Fruit fly (Drosophila melanogaster) whole organism, embryonic: ENCODE results near the gene Sgp.

Experiments used
- CG10543 ChIP-seq: fragments of 200-800 bp; sonication (Bioruptor generic); optimal IDR thresholded peaks from 3 replicates; lab custom pipeline; 2017; ENCODE audit warnings: missing biosample characterization, mild to moderate bottlenecking, missing genetic modification characterization, moderate library complexity
- CG11398 ChIP-seq: fragments of 200-800 bp; sonication (Bioruptor generic); optimal IDR thresholded peaks from 2 replicates; lab custom pipeline; 2016; ENCODE audit warnings: missing biosample characterization, missing genetic modification characterization
- CG11504 ChIP-seq: fragments of 200-800 bp; sonication (Bioruptor generic); optimal IDR thresholded peaks from 3 replicates; lab custom pipeline; 2019; ENCODE audit warnings: missing biosample characterization, mild to moderate bottlenecking, missing genetic modification characterization, moderate library complexity
- CG11723 ChIP-seq: fragments of 200-800 bp; sonication (Bioruptor generic); optimal IDR thresholded peaks from 2 replicates; lab custom pipeline; 2017; ENCODE audit warnings: missing biosample characterization, mild to moderate bottlenecking, missing genetic modification characterization
- CG12391 ChIP-seq: fragments of 200-800 bp; sonication (Bioruptor generic); optimal IDR thresholded peaks from 3 replicates; lab custom pipeline; 2018; ENCODE audit warnings: missing biosample characterization, mild to moderate bottlenecking, missing genetic modification characterization, moderate library complexity
- CG1602 ChIP-seq: fragments of 200-800 bp; sonication (Bioruptor generic); optimal IDR thresholded peaks from 3 replicates; lab custom pipeline; 2016; ENCODE audit warnings: missing biosample characterization, missing genetic modification characterization
- CG1603 ChIP-seq: fragments of 200-800 bp; sonication (Bioruptor generic); optimal IDR thresholded peaks from 2 replicates; lab custom pipeline; 2019; ENCODE audit warnings: missing biosample characterization, mild to moderate bottlenecking, missing genetic modification characterization, moderate library complexity
- CG16863 ChIP-seq: fragments of 200-800 bp; sonication (Bioruptor generic); optimal IDR thresholded peaks from 3 replicates; lab custom pipeline; 2016; ENCODE audit warnings: missing biosample characterization, missing genetic modification characterization
- CG18599 ChIP-seq: fragments of 200-800 bp; sonication (Bioruptor generic); optimal IDR thresholded peaks from 3 replicates; lab custom pipeline; 2017; ENCODE audit warnings: missing biosample characterization, missing genetic modification characterization, mild to moderate bottlenecking, moderate library complexity, missing genetic modification reagents
- CG2120 ChIP-seq: fragments of 200-800 bp; sonication (Bioruptor generic); optimal IDR thresholded peaks from 3 replicates; lab custom pipeline; 2016; ENCODE audit warnings: missing biosample characterization, missing genetic modification characterization
- CG30403 ChIP-seq: fragments of 200-800 bp; sonication (Bioruptor generic); optimal IDR thresholded peaks from 3 replicates; lab custom pipeline; 2016; ENCODE audit warnings: missing biosample characterization, missing genetic modification characterization
- CG3163 ChIP-seq: fragments of 200-800 bp; sonication (Bioruptor generic); optimal IDR thresholded peaks from 3 replicates; lab custom pipeline; 2016; ENCODE audit warnings: missing biosample characterization, missing genetic modification characterization
- CG3726 ChIP-seq: fragments of 200-800 bp; sonication (Bioruptor generic); IDR thresholded peaks from 3 replicates; pipeline ENCODE4, ENCODE4 v1.3.6; 2022; ENCODE audit warnings: missing biosample characterization, missing genetic modification characterization
- CG7963 ChIP-seq: fragments of 200-800 bp; sonication (Bioruptor generic); IDR thresholded peaks from 3 replicates; pipeline ENCODE4 v1.3.6; 2022; ENCODE audit warnings: missing biosample characterization, missing genetic modification characterization; ENCODE audit not compliant: partially characterized antibody
- Chrac-16 ChIP-seq: fragments of 200-800 bp; sonication (Bioruptor generic); optimal IDR thresholded peaks from 3 replicates; lab custom pipeline; 2016; ENCODE audit warnings: missing biosample characterization, missing genetic modification characterization
- CrebB ChIP-seq: fragments of 200-800 bp; sonication (Bioruptor generic); optimal IDR thresholded peaks from 3 replicates; lab custom pipeline; 2018; ENCODE audit warnings: missing biosample characterization, mild to moderate bottlenecking, missing genetic modification characterization
- D19A ChIP-seq: fragments of 200-800 bp; optimal IDR thresholded peaks from 3 replicates; lab custom pipeline; 2019; ENCODE audit warnings: missing biosample characterization, mild to moderate bottlenecking, missing genetic modification characterization, moderate library complexity
- Dip3 ChIP-seq: fragments of 200-800 bp; sonication (Bioruptor generic); optimal IDR thresholded peaks from 3 replicates; lab custom pipeline; 2016; ENCODE audit warnings: missing biosample characterization, missing genetic modification characterization
- Eip74EF ChIP-seq, 2 experiments: fragments of 200-800 bp in 1 of 2; fragments of >200 bp in 1 of 2; sonication (Bioruptor generic) in 1 of 2; optimal IDR thresholded peaks; 2 replicates each; lab custom pipeline; 2017 to 2019; ENCODE audit warnings: missing biosample characterization in 2 of 2, missing genetic modification characterization in 2 of 2, mild to moderate bottlenecking in 1 of 2, moderate library complexity in 1 of 2
- Ets65A ChIP-seq: fragments of 200-800 bp; sonication (Bioruptor generic); peaks from one replicate; lab custom pipeline; 2016; ENCODE audit warnings: missing biosample characterization, missing genetic modification characterization
- HLH4C ChIP-seq: fragments of 200-800 bp; sonication (Bioruptor generic); IDR thresholded peaks from 3 replicates; pipeline ENCODE4 v1.3.6; 2022; ENCODE audit warnings: missing biosample characterization, missing genetic modification characterization; ENCODE audit not compliant: partially characterized antibody
- Med ChIP-seq: fragments of 200-800 bp; sonication (Bioruptor generic); peaks from one replicate; lab custom pipeline; 2016; ENCODE audit warnings: missing biosample characterization, missing genetic modification characterization, mild to moderate bottlenecking, inconsistent platforms, moderate library complexity
- NC2α ChIP-seq: fragments of 200-800 bp; sonication (Bioruptor generic); optimal IDR thresholded peaks from 2 replicates; lab custom pipeline; 2016; ENCODE audit warnings: missing biosample characterization, missing genetic modification characterization
- Oli ChIP-seq: fragments of 200-800 bp; sonication (Bioruptor generic); optimal IDR thresholded peaks from 2 replicates; lab custom pipeline; 2018; ENCODE audit warnings: missing biosample characterization, mild to moderate bottlenecking, missing genetic modification characterization, moderate library complexity
- Ravus ChIP-seq: fragments of 200-800 bp; sonication (Bioruptor generic); IDR thresholded peaks from 2 replicates; pipeline ENCODE4 v1.3.6; 2022; ENCODE audit warnings: missing biosample characterization, missing genetic modification characterization
- Six4 ChIP-seq: fragments of 200-800 bp; sonication (Bioruptor generic); optimal IDR thresholded peaks from 2 replicates; lab custom pipeline; 2016; ENCODE audit warnings: missing biosample characterization, missing genetic modification characterization
- Trl ChIP-seq, 3 experiments: fragments of >200 bp in 2 of 3; fragments of 200-800 bp in 1 of 3; sonication (Bioruptor generic) in 1 of 3; optimal IDR thresholded peaks; 2 replicates in 1 of 3; 3 replicates in 2 of 3; lab custom pipeline; 2016 to 2017; ENCODE audit warnings: missing biosample characterization in 1 of 3, missing genetic modification characterization in 1 of 3
- YL-1 ChIP-seq: fragments of 200-800 bp; sonication (Bioruptor generic); optimal IDR thresholded peaks from 3 replicates; lab custom pipeline; 2017; ENCODE audit warnings: missing biosample characterization, mild to moderate bottlenecking, missing genetic modification characterization
- bab2 ChIP-seq: fragments of 200-800 bp; sonication (Bioruptor generic); optimal IDR thresholded peaks from 2 replicates; lab custom pipeline; 2016; ENCODE audit warnings: missing biosample characterization, missing genetic modification characterization
- crc ChIP-seq: fragments of 200-800 bp; sonication (Bioruptor generic); optimal IDR thresholded peaks from 2 replicates; lab custom pipeline; 2016; ENCODE audit warnings: missing biosample characterization, missing genetic modification characterization
- croc ChIP-seq: fragments of 200-800 bp; sonication (Bioruptor generic); conservative IDR thresholded peaks from 3 replicates; pipeline ENCODE4 v1.3.6; 2022; ENCODE audit warnings: missing biosample characterization, missing genetic modification characterization
- eve ChIP-seq, 2 experiments: fragments of >200 bp; optimal IDR thresholded peaks; 2 replicates each; lab custom pipeline; 2017; ENCODE audit warnings: missing biosample characterization in 2 of 2, missing genetic modification characterization in 2 of 2
- gce ChIP-seq: fragments of 200-800 bp; sonication (Bioruptor generic); IDR thresholded peaks from 3 replicates; pipeline ENCODE4 v1.3.6; 2022; ENCODE audit warnings: missing biosample characterization, missing genetic modification characterization
- gcm2 ChIP-seq: fragments of 200-800 bp; sonication (Bioruptor generic); optimal IDR thresholded peaks from 2 replicates; lab custom pipeline; 2016; ENCODE audit warnings: missing biosample characterization, missing genetic modification characterization
- ham ChIP-seq: fragments of 200-800 bp; sonication (Bioruptor generic); IDR thresholded peaks from 2 replicates; pipeline ENCODE4 v1.3.6; 2022; ENCODE audit warnings: missing biosample characterization, missing genetic modification characterization
- jumu ChIP-seq: fragments of 200-800 bp; sonication (Bioruptor generic); optimal IDR thresholded peaks from 3 replicates; lab custom pipeline; 2016; ENCODE audit warnings: missing biosample characterization, missing genetic modification characterization
- kah ChIP-seq: fragments of 200-800 bp; sonication (Bioruptor generic); optimal IDR thresholded peaks from 2 replicates; lab custom pipeline; 2018; ENCODE audit warnings: missing biosample characterization, mild to moderate bottlenecking, missing genetic modification characterization
- lilli ChIP-seq: fragments of 200-800 bp; sonication (Bioruptor generic); optimal IDR thresholded peaks from 3 replicates; lab custom pipeline; 2016; ENCODE audit warnings: missing biosample characterization, missing genetic modification characterization
- lola ChIP-seq, 3 experiments: fragments of >200 bp in 2 of 3; fragments of 200-800 bp in 1 of 3; sonication (Bioruptor generic) in 1 of 3; optimal IDR thresholded peaks; 2 replicates each; lab custom pipeline; 2017 to 2019; ENCODE audit warnings: missing biosample characterization in 3 of 3, missing genetic modification characterization in 3 of 3, mild to moderate bottlenecking in 1 of 3, moderate library complexity in 1 of 3
- nmo ChIP-seq: fragments of 200-800 bp; sonication (Bioruptor generic); optimal IDR thresholded peaks from 2 replicates; lab custom pipeline; 2018; ENCODE audit warnings: missing biosample characterization, mild to moderate bottlenecking, missing genetic modification characterization, moderate library complexity
- onecut ChIP-seq: fragments of 200-800 bp; sonication (Bioruptor generic); IDR thresholded peaks from 2 replicates; pipeline ENCODE4 v1.3.6; 2022; ENCODE audit warnings: missing biosample characterization, missing genetic modification characterization
- pnt ChIP-seq: fragments of 200-800 bp; sonication (Bioruptor generic); optimal IDR thresholded peaks from 3 replicates; lab custom pipeline; 2016; ENCODE audit warnings: missing biosample characterization, missing genetic modification characterization
- sim ChIP-seq: fragments of 200-800 bp; sonication (Bioruptor generic); IDR thresholded peaks from 2 replicates; pipeline ENCODE4 v1.3.6; 2022; ENCODE audit warnings: missing biosample characterization, missing genetic modification characterization
- tap ChIP-seq: fragments of 200-800 bp; optimal IDR thresholded peaks from 3 replicates; lab custom pipeline; 2019; ENCODE audit warnings: missing biosample characterization, mild to moderate bottlenecking, missing genetic modification characterization, moderate library complexity
- tgo ChIP-seq: fragments of 200-800 bp; sonication (Bioruptor generic); IDR thresholded peaks from 3 replicates; pipeline ENCODE4 v1.3.6; 2022; ENCODE audit warnings: missing biosample characterization, missing genetic modification characterization
- trem ChIP-seq: fragments of 200-800 bp; optimal IDR thresholded peaks from 3 replicates; lab custom pipeline; 2019; ENCODE audit warnings: missing biosample characterization, mild to moderate bottlenecking, missing genetic modification characterization, moderate library complexity
- zen ChIP-seq: fragments of 200-800 bp; sonication (Bioruptor generic); optimal IDR thresholded peaks from 3 replicates; lab custom pipeline; 2018; ENCODE audit warnings: missing biosample characterization, mild to moderate bottlenecking, missing genetic modification characterization, moderate library complexity
- zfh1 ChIP-seq: fragments of 200-800 bp; sonication (Bioruptor generic); IDR thresholded peaks from 3 replicates; pipeline ENCODE4 v1.3.6; 2022; ENCODE audit warnings: missing biosample characterization, missing genetic modification characterization

Sgp gene

DNA sequence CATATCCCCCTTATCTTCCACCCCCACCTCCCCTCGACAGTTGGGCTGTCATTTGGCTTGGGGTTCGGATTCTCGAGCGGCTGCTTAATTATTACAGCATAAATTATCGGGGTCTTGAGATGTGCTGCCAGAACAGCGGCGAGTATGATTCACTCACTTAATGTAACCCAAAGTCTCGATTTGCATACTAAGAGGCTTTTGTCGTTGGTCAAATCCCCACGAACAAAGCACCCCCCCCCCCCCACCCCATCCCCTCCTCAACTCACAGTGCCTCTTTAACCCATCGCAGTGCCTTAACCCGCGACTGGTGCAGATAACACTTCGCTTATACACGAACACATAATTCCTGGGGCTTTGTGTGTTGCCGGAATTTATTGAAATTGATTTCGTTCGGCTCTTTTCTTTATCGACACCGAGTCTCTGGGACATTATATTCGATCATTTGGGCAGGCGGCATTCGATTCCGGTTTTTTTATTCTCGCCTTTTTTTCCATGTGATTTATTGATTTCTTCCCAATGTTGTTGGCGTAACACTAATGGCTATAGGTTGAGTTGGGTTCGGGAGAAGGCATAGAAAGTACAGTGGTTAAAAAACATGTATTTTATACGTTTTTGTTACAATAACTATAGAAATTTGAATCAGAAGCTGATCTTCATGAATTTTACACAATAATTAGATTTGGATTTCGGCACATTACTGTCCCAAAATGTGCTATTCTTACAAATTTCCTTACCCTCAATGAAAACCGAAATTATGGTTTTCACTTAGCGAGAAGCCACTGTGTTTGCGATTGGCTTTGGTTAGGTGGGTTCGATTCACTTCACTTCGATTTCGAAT is 34.5 kb downstream of the Sgp start (continued):
- TF ChIP-seq CG2120 (GFP tag; lab: Kevin White, UChicago) (peak; percentile 39), eve (GFP tag; optimal IDR thresholded peaks at IDR 0.05; lab: Kevin White, UChicago) (peak in 1 of 2 experiments; percentile 87), zen (tag; lab: Kevin White, UChicago) (no peak), CG3163 (GFP tag; lab: Kevin White, UChicago) (peak; percentile 35), nmo (GFP tag; lab: Kevin White, UChicago) (peak; percentile 54), NC2α (GFP tag; lab: Kevin White, UChicago) (peak; percentile 32), CG1603 (tag; lab: Kevin White, UChicago) (peak; percentile 51), CG10543 (GFP tag; lab: Kevin White, UChicago) (no peak), lola (GFP tag; optimal IDR thresholded peaks at IDR 0.05; lab: Kevin White, UChicago) (peak in 1 of 3 experiments; percentile 64), ham (no peak), gce (GFP tag; lab: Robert Waterston, UW) (no peak), bab2 (GFP tag; lab: Kevin White, UChicago) (peak; percentile 23), Eip74EF (GFP tag; optimal IDR thresholded peaks at IDR 0.05; lab: Kevin White, UChicago) (peak in 1 of 2 experiments; percentile 10), CG30403 (GFP tag; lab: Kevin White, UChicago) (peak; percentile 5), Ravus (GFP tag; lab: Robert Waterston, UW) (no peak), jumu (GFP tag; lab: Kevin White, UChicago) (peak; percentile 13), CG18599 (GFP tag; lab: Kevin White, UChicago) (peak; percentile 67), lilli (GFP tag; lab: Kevin White, UChicago) (peak; percentile 33), crc (GFP tag; lab: Kevin White, UChicago) (peak; percentile 55), kah (GFP tag; lab: Kevin White, UChicago) (no peak), Med (GFP tag; lab: Kevin White, UChicago) (peak; percentile 85), YL-1 (GFP tag; lab: Kevin White, UChicago) (no peak), HLH4C (0 out of 3 replicates have a peak, but pooled peaks have one; percentile 33), CG11504 (tag; lab: Kevin White, UChicago) (peak; percentile 73), zfh1 (peak; percentile 56; the same call in 2 of the 3 replicates), Ets65A (GFP tag; lab: Kevin White, UChicago) (peak; percentile 85), gcm2 (GFP tag; lab: Kevin White, UChicago) (peak; percentile 35), tgo (GFP tag; lab: Robert Waterston, UW) (0 out of 3 replicates have a peak, but pooled peaks have one; percentile 39), tap (tag; lab: Kevin White, UChicago) (no peak), pnt (GFP tag; lab: Kevin White, UChicago) (peak; percentile 7), sim (GFP tag; lab: Robert Waterston, UW) (no peak), Dip3 (peak; percentile 19), croc (GFP tag; lab: Robert Waterston, UW) (peak; percentile 16; the same call in 1 of the 3 replicates), Six4 (peak; percentile 22), CG11398 (GFP tag; lab: Kevin White, UChicago) (no peak), CG3726 (no peak), CG12391 (tag; lab: Kevin White, UChicago) (peak; percentile 45), trem (tag; lab: Kevin White, UChicago) (no peak), CG1602 (GFP tag; lab: Kevin White, UChicago) (peak; percentile 39), CrebB (tag; lab: Kevin White, UChicago) (no peak), CG16863 (GFP tag; lab: Kevin White, UChicago) (peak; percentile 50), Trl (optimal IDR thresholded peaks at IDR 0.05; lab: Kevin White, UChicago) (no peak), Trl (GFP tag; optimal IDR thresholded peaks at IDR 0.05; lab: Kevin White, UChicago) (peak; percentile 7), CG11723 (GFP tag; lab: Kevin White, UChicago) (peak; percentile 6), Oli (peak; percentile 60), D19A (tag; lab: Kevin White, UChicago) (peak; percentile 68), onecut (GFP tag; lab: Robert Waterston, UW) (peak; percentile 49), CG7963 (no peak), Chrac-16 (peak; percentile 53)
